Fruit fly (Drosophila melanogaster) whole organism, wandering third instar larva: ENCODE measurements around the gene CG9961.

Experiments
- Abd-B ChIP-seq: fragments of >200 bp; optimal IDR thresholded peaks from 2 replicates; lab custom pipeline; 2017; ENCODE audit warnings: missing biosample characterization, missing genetic modification characterization
- Mio ChIP-seq: sonication (Bioruptor generic); optimal IDR thresholded peaks from 2 replicates; lab custom pipeline; 2016; ENCODE audit warnings: missing biosample characterization, missing genetic modification characterization
- Vsx2 ChIP-seq: fragments of 200-300, 225-300 bp; sonication (Bioruptor generic); optimal IDR thresholded peaks from 2 replicates; lab custom pipeline; 2018; ENCODE audit warnings: missing biosample characterization, missing genetic modification characterization; ENCODE audit not compliant: partially characterized antibody
- dsf ChIP-seq: sonication (Bioruptor generic); optimal IDR thresholded peaks from 2 replicates; lab custom pipeline; 2016; ENCODE audit warnings: missing biosample characterization, missing genetic modification characterization, borderline replicate concordance
- fru ChIP-seq: fragments of 200-800 bp; sonication (Bioruptor generic); optimal IDR thresholded peaks from 3 replicates; lab custom pipeline; 2016; ENCODE audit warnings: missing biosample characterization, mild to moderate bottlenecking, missing genetic modification characterization
- psq ChIP-seq: fragments of 200-800 bp; sonication (Bioruptor generic); optimal IDR thresholded peaks from 3 replicates; lab custom pipeline; 2017; ENCODE audit warnings: missing biosample characterization, mild to moderate bottlenecking, missing genetic modification characterization, moderate library complexity
- woc ChIP-seq: sonication (Bioruptor generic); optimal IDR thresholded peaks from 2 replicates; lab custom pipeline; 2016; ENCODE audit warnings: missing biosample characterization, mild to moderate bottlenecking, missing genetic modification characterization

DNA sequence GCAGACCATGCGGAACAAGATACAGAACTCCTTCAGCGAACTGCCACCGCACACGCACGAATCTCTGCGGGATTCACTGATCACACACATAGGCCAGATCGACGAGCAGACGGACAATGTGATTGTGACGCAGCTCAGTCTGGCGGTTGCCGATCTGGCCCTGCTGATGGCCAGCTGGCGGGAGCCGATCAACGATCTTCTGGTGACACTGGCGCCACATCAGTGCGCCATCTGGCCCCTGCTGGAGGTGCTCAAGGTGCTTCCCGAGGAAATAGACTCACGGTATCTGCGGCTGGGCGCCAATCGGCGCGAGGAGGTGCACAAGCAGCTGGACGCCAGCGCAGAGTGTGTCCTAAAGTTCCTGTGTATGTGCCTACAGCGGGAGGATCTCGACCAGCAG is 15.6 kb upstream of the CG9961 start:
- TF ChIP-seq Abd-B (GFP tag; lab: Kevin White, UChicago) (no peak), fru (no peak), Mio (GFP tag; lab: Kevin White, UChicago) (no peak), dsf (GFP tag; lab: Kevin White, UChicago) (no peak), Vsx2 (GFP tag; lab: Kevin White, UChicago) (no peak), psq (no peak), woc (GFP tag; lab: Kevin White, UChicago) (no peak)
